Worm (Caenorhabditis elegans) whole organism, L2 larva: ENCODE data around the gene ttr-44.

Source experiments
- F13H6.1 ChIP-seq: sonication (generic microtip); optimal IDR thresholded peaks from 2 replicates; lab custom pipeline; 2016; ENCODE audit warnings: missing genetic modification characterization, missing compliant biosample characterization
- R02D3.7 ChIP-seq: fragments of 150-350 bp; optimal IDR thresholded peaks from 2 replicates; lab custom pipeline; 2014; ENCODE audit warnings: missing biosample characterization, missing genetic modification characterization
- ZK546.5 ChIP-seq: sonication (generic microtip); optimal IDR thresholded peaks from 2 replicates; lab custom pipeline; 2017; ENCODE audit warnings: missing biosample characterization, missing genetic modification characterization
- alr-1 ChIP-seq: fragments of 150-350 bp; optimal IDR thresholded peaks from 2 replicates; lab custom pipeline; 2014; ENCODE audit warnings: missing biosample characterization, missing genetic modification characterization
- ama-1 ChIP-seq: fragments of 150-350 bp; optimal IDR thresholded peaks from 2 replicates; lab custom pipeline; 2018; ENCODE audit warnings: inconsistent platforms
- ceh-16 ChIP-seq: fragments of 150-350 bp; optimal IDR thresholded peaks from 2 replicates; lab custom pipeline; 2014; ENCODE audit warnings: missing biosample characterization, missing genetic modification characterization
- ceh-82 ChIP-seq: fragments of 150-350 bp; optimal IDR thresholded peaks from 2 replicates; lab custom pipeline; 2014; ENCODE audit warnings: missing biosample characterization, missing genetic modification characterization
- crh-2 ChIP-seq: sonication (generic microtip); optimal IDR thresholded peaks from 2 replicates; lab custom pipeline; 2017; ENCODE audit warnings: missing biosample characterization, missing genetic modification characterization
- dmd-4 ChIP-seq: sonication (generic microtip); optimal IDR thresholded peaks from 2 replicates; lab custom pipeline; 2017; ENCODE audit warnings: missing biosample characterization, missing genetic modification characterization
- egl-27 ChIP-seq: sonication (generic microtip); optimal IDR thresholded peaks from 3 replicates; lab custom pipeline; 2017; ENCODE audit warnings: missing biosample characterization, missing genetic modification reagents, missing genetic modification characterization
- elt-1 ChIP-seq: fragments of 150-350 bp; optimal IDR thresholded peaks from 2 replicates; lab custom pipeline; 2014; ENCODE audit warnings: missing biosample characterization, missing genetic modification characterization
- fos-1 ChIP-seq: fragments of 150-350 bp; optimal IDR thresholded peaks from 2 replicates; lab custom pipeline; 2014; ENCODE audit warnings: missing biosample characterization, missing genetic modification characterization
- gmeb-1 ChIP-seq: fragments of 150-350 bp; optimal IDR thresholded peaks from 2 replicates; lab custom pipeline; 2014; ENCODE audit warnings: missing biosample characterization, missing genetic modification characterization
- lin-13 ChIP-seq: fragments of 150-350 bp; optimal IDR thresholded peaks from 2 replicates; lab custom pipeline; 2014; ENCODE audit warnings: missing biosample characterization, missing genetic modification reagents, missing genetic modification characterization
- mab-5 ChIP-seq: fragments of 150-350 bp; optimal IDR thresholded peaks from 2 replicates; lab custom pipeline; 2014; ENCODE audit warnings: missing biosample characterization, missing genetic modification characterization
- mbf-1 ChIP-seq: sonication (generic microtip); optimal IDR thresholded peaks from 2 replicates; lab custom pipeline; 2017; ENCODE audit warnings: missing biosample characterization, missing genetic modification characterization
- nhr-10 ChIP-seq: sonication (generic microtip); optimal IDR thresholded peaks from 2 replicates; lab custom pipeline; 2017; ENCODE audit warnings: missing biosample characterization, missing genetic modification characterization
- nhr-11 ChIP-seq: fragments of 150-350 bp; optimal IDR thresholded peaks from 2 replicates; lab custom pipeline; 2014; ENCODE audit warnings: missing biosample characterization, missing genetic modification characterization
- nhr-129 ChIP-seq: fragments of 150-350 bp; optimal IDR thresholded peaks from 2 replicates; lab custom pipeline; 2014; ENCODE audit warnings: missing biosample characterization, missing genetic modification characterization
- nhr-21 ChIP-seq: fragments of 150-350 bp; optimal IDR thresholded peaks from 2 replicates; lab custom pipeline; 2014; ENCODE audit warnings: missing biosample characterization, missing genetic modification characterization
- nhr-25 ChIP-seq: fragments of 150-350 bp; sonication (generic microtip); optimal IDR thresholded peaks from 3 replicates; lab custom pipeline; 2014; ENCODE audit warnings: missing biosample characterization, missing genetic modification characterization
- nhr-6 ChIP-seq: fragments of 150-350 bp; optimal IDR thresholded peaks from 2 replicates; lab custom pipeline; 2014; ENCODE audit warnings: missing biosample characterization, missing genetic modification characterization
- peb-1 ChIP-seq: fragments of 150-350 bp; optimal IDR thresholded peaks from 2 replicates; lab custom pipeline; 2014; ENCODE audit warnings: missing biosample characterization, missing genetic modification characterization
- skn-1 ChIP-seq: sonication (generic microtip); optimal IDR thresholded peaks from 2 replicates; lab custom pipeline; 2017; ENCODE audit warnings: missing biosample characterization, missing genetic modification characterization
- sma-9 ChIP-seq, 2 experiments: fragments of 150-350 bp in 1 of 2; sonication (generic microtip) in 1 of 2; optimal IDR thresholded peaks; 2 replicates each; lab custom pipeline; 2014 to 2016; ENCODE audit warnings: missing genetic modification characterization in 2 of 2, mild to moderate bottlenecking in 1 of 2, missing biosample characterization in 1 of 2, missing compliant biosample characterization in 1 of 2, missing genetic modification reagents in 1 of 2, moderate library complexity in 1 of 2
- snpc-4 ChIP-seq: fragments of 150-350 bp; optimal IDR thresholded peaks from 2 replicates; lab custom pipeline; 2014; ENCODE audit warnings: missing biosample characterization, missing genetic modification characterization
- unc-39 ChIP-seq: fragments of 150-350 bp; optimal IDR thresholded peaks from 2 replicates; lab custom pipeline; 2014; ENCODE audit warnings: missing biosample characterization, missing genetic modification characterization
- unc-55 ChIP-seq: fragments of 150-350 bp; sonication (generic microtip); optimal IDR thresholded peaks from 3 replicates; lab custom pipeline; 2014; ENCODE audit warnings: missing biosample characterization, missing genetic modification reagents, missing genetic modification characterization
- zag-1 ChIP-seq: fragments of 150-350 bp; optimal IDR thresholded peaks from 2 replicates; lab custom pipeline; 2014; ENCODE audit warnings: missing biosample characterization, missing genetic modification characterization
- ztf-1 ChIP-seq: fragments of 200-800 bp; sonication (Bioruptor generic); conservative IDR thresholded peaks from 2 replicates; pipeline ENCODE4 v1.3.6; 2022; ENCODE audit warnings: missing genetic modification characterization, missing compliant biosample characterization
- ztf-11 ChIP-seq: sonication (generic microtip); optimal IDR thresholded peaks from 2 replicates; lab custom pipeline; 2017; ENCODE audit warnings: missing biosample characterization, missing genetic modification characterization

ttr-44 gene

DNA sequence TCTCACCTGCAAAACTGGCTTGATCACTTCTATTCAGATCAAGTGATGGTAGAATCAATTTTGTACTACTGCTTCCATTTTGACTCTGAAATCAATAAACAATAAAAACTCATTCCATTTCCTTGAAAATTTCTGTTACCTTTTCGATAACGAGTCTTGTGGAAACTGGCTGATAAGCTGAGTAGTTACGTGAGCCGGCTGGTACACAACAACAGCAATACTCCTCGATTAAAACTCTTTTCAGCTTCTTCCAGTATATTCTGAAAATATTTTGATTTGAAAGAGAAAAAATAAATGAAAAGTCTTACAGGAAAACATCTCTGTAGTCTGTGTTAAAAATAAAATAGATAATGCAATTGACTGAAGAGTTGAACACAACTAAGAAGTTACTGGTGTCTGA is 1.9 kb upstream of the ttr-44 start:
- no peak for TF ChIP-seq unc-55
- no peak for TF ChIP-seq F13H6.1 (tag; lab: Kevin White, UChicago)
- no peak for TF ChIP-seq lin-13 (GFP tag; lab: Kevin White, UChicago)
- no peak for TF ChIP-seq sma-9 (GFP tag; optimal IDR thresholded peaks at IDR 0.05; lab: Kevin White, UChicago)
- no peak for TF ChIP-seq sma-9 (tag; optimal IDR thresholded peaks at IDR 0.05; lab: Kevin White, UChicago)
- TF ChIP-seq alr-1, result no peak
- TF ChIP-seq elt-1 (tag; lab: Kevin White, UChicago), result no peak
- TF ChIP-seq unc-39 (tag; lab: Kevin White, UChicago), result no peak
- no peak for TF ChIP-seq gmeb-1 (tag; lab: Kevin White, UChicago)
- TF ChIP-seq ceh-82 (tag; lab: Kevin White, UChicago), result no peak

ce11 chrV:13529165-13529564 is 1.4 kb downstream of the ttr-44 start:
- TF ChIP-seq nhr-129 (tag; lab: Kevin White, UChicago) (peak; percentile 7), nhr-6 (tag; lab: Kevin White, UChicago) (no peak)

DNA sequence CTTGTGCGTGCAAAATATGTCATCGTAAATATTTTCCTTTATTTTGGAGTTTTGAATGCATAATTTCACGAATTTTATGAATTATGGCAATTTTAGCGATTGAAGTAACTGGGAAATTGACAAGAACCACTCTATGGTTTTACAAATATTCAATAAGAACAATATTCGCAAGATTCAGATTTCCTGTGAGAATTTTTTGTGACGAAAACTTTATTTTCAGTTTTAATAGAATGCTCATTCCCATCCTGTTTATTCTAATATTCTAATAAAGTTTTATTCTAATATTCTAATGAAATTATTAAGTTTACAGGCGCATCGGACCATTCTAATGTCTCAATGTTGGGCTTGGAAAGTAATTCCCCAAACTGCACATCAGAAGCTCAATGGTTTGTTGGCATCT is 7.3 kb downstream of the ttr-44 start, which contains the start of gene R11G10.3:
R11G10.3 (plus strand) TSS at position 301 of the 400 bp plus-strand sequence.
- no peak for TF ChIP-seq nhr-129 (tag; lab: Kevin White, UChicago)
- no peak for TF ChIP-seq ztf-1 (GFP tag; lab: Robert Waterston, UW)
- TF ChIP-seq gmeb-1 (tag; lab: Kevin White, UChicago), result no peak
- no peak for TF ChIP-seq fos-1 (tag; lab: Kevin White, UChicago)
- no peak for TF ChIP-seq nhr-10 (tag; lab: Kevin White, UChicago)
- TF ChIP-seq lin-13 (GFP tag; lab: Kevin White, UChicago), result no peak

DNA sequence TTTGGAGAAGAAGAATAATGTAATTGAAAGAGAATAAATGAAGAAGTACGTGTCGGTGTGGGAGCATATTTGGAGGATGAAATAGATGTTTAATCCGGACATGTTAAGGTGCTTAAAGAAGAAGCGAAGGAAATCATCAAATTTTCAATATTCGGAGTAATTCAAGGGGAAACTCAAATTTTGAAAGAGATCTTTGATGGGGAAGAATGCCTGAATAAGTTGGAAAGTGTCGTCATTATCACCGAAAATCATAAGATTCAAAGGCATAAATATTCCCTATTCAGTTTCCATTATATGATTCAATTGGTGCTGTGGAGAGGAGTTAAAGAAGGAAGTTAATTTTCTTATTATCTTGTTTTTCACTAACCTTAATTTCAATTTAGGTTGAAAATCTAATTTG is 15.4 kb downstream of the ttr-44 start, which contains the start of gene semi-1:
semi-1 (minus strand) TSS at position 101 of the 400 bp plus-strand sequence.
- TF ChIP-seq ztf-1 (GFP tag; lab: Robert Waterston, UW), result no peak
- no peak for TF ChIP-seq sma-9 (GFP tag; optimal IDR thresholded peaks at IDR 0.05; lab: Kevin White, UChicago)
- TF ChIP-seq sma-9 (tag; optimal IDR thresholded peaks at IDR 0.05; lab: Kevin White, UChicago), result no peak
- TF ChIP-seq skn-1 (tag; lab: Kevin White, UChicago), result no peak
- TF ChIP-seq ztf-11 (tag; lab: Kevin White, UChicago), result no peak
- no peak for TF ChIP-seq mab-5 (tag; lab: Kevin White, UChicago)

ce11 chrV:13512515-13512914 is 18.0 kb downstream of the ttr-44 start:
- TF ChIP-seq egl-27 (tag; lab: Kevin White, UChicago) (no peak), fos-1 (tag; lab: Kevin White, UChicago) (no peak), mbf-1 (tag; lab: Kevin White, UChicago) (no peak), crh-2 (no peak), peb-1 (tag; lab: Kevin White, UChicago) (no peak), nhr-6 (tag; lab: Kevin White, UChicago) (no peak), R02D3.7 (tag; lab: Kevin White, UChicago) (no peak), nhr-11 (no peak), unc-55 (no peak), nhr-21 (tag; lab: Kevin White, UChicago) (no peak), ceh-82 (tag; lab: Kevin White, UChicago) (no peak), zag-1 (tag; lab: Kevin White, UChicago) (no peak), snpc-4 (tag; lab: Kevin White, UChicago) (no peak), nhr-10 (tag; lab: Kevin White, UChicago) (no peak), nhr-129 (tag; lab: Kevin White, UChicago) (no peak), ZK546.5 (tag; lab: Kevin White, UChicago) (no peak), ceh-16 (tag; lab: Kevin White, UChicago) (no peak), ama-1 (lab: Kevin White, UChicago) (no peak)
- TF ChIP-seq, all 48 proteins: peak for 0

- TF ChIP-seq dmd-4 (no peak), fos-1 (tag; lab: Kevin White, UChicago) (no peak)
These were observed 18.9 kb downstream of the ttr-44 start, which contains the start of gene avr-15 for ce11 chrV:13511618-13512017. avr-15 (minus strand) TSS chrV:13511718.

ce11 chrV:13506321-13506720 is 24.2 kb downstream of the ttr-44 start, which contains the start of gene R11G10.4:
R11G10.4 (plus strand) TSS chrV:13506621.
- no peak for TF ChIP-seq nhr-21 (tag; lab: Kevin White, UChicago)
- TF ChIP-seq nhr-25 (tag; lab: Kevin White, UChicago), result no peak
- no peak for TF ChIP-seq ZK546.5 (tag; lab: Kevin White, UChicago)
